Worm (Caenorhabditis elegans) whole organism, L4 larva: ENCODE measurements around the gene dars-2.
A peak's percentile ranks its signal among the peaks of the same experiment; 100 is the strongest.
"Not testable (repeated sequence)": the region's sequence is repeated elsewhere in the genome, so short reads cannot be mapped to it uniquely, and the experiment has no call there.

Experiments
- F37D6.2 ChIP-seq: sonication (generic microtip); optimal IDR thresholded peaks from 2 replicates; lab custom pipeline; 2016; ENCODE audit warnings: mild to moderate bottlenecking, missing genetic modification characterization, missing compliant biosample characterization
- R02D3.7 ChIP-seq: fragments of 150-350 bp; sonication (generic microtip); optimal IDR thresholded peaks from 3 replicates; lab custom pipeline; 2014; ENCODE audit warnings: missing biosample characterization, missing genetic modification characterization
- T20F7.1 ChIP-seq: fragments of 200-800 bp; sonication (Bioruptor generic); optimal IDR thresholded peaks from 2 replicates; lab custom pipeline; 2018; ENCODE audit warnings: mild to moderate bottlenecking, missing genetic modification characterization, missing compliant biosample characterization
- ZK337.2 ChIP-seq: fragments of 200-800 bp; sonication (Bioruptor generic); IDR thresholded peaks from 2 replicates; pipeline ENCODE4 v1.3.6; 2022; ENCODE audit warnings: missing genetic modification reagents, missing genetic modification characterization, missing compliant biosample characterization
- aly-2 ChIP-seq: sonication (generic microtip); optimal IDR thresholded peaks from 2 replicates; lab custom pipeline; 2018; ENCODE audit warnings: missing biosample characterization, missing genetic modification characterization
- arid-1 ChIP-seq: fragments of 200-800 bp; sonication (Bioruptor generic); conservative IDR thresholded peaks from 2 replicates; pipeline ENCODE4 v1.3.6; 2022; ENCODE audit warnings: missing genetic modification reagents, missing genetic modification characterization, missing compliant biosample characterization
- ceh-44 ChIP-seq: fragments of 200-800 bp; sonication (Bioruptor generic); IDR thresholded peaks from 2 replicates; pipeline ENCODE4 v1.3.6; 2022; ENCODE audit warnings: missing genetic modification reagents, missing genetic modification characterization, missing compliant biosample characterization
- ceh-62 ChIP-seq: sonication (generic microtip); optimal IDR thresholded peaks from 2 replicates; lab custom pipeline; 2017; ENCODE audit warnings: missing biosample characterization, missing genetic modification characterization
- ceh-82 ChIP-seq: sonication (generic microtip); optimal IDR thresholded peaks from 2 replicates; lab custom pipeline; 2017; ENCODE audit warnings: missing biosample characterization, missing genetic modification characterization
- ces-1 ChIP-seq: fragments of 150-350 bp; sonication (generic microtip); optimal IDR thresholded peaks from 4 replicates; lab custom pipeline; 2014; ENCODE audit warnings: missing biosample characterization, missing genetic modification reagents, missing genetic modification characterization
- daf-16 ChIP-seq, 3 experiments: sonication (generic microtip); optimal IDR thresholded peaks; 2 replicates each; lab custom pipeline; 2016 to 2017; ENCODE audit warnings: missing genetic modification characterization in 3 of 3, missing genetic modification reagents in 3 of 3, mild to moderate bottlenecking in 2 of 3, missing compliant biosample characterization in 2 of 3, missing biosample characterization in 1 of 3, moderate library complexity in 1 of 3
- dmd-8 ChIP-seq: fragments of 200-800 bp; sonication (Bioruptor generic); IDR thresholded peaks from 2 replicates; pipeline ENCODE4 v1.3.6; 2022; ENCODE audit warnings: missing genetic modification characterization, missing compliant biosample characterization
- dmd-9 ChIP-seq: fragments of 200-800 bp; sonication (Bioruptor generic); IDR thresholded peaks from 2 replicates; pipeline ENCODE4 v1.3.6; 2022; ENCODE audit warnings: missing genetic modification reagents, missing genetic modification characterization, missing compliant biosample characterization
- dve-1 ChIP-seq: sonication (generic microtip); optimal IDR thresholded peaks from 2 replicates; lab custom pipeline; 2017; ENCODE audit warnings: antibody characterized with exemption, mild to moderate bottlenecking, missing genetic modification characterization, missing compliant biosample characterization; ENCODE audit not compliant: insufficient read depth
- gei-8 ChIP-seq: fragments of 200-800 bp; sonication (Bioruptor generic); optimal IDR thresholded peaks from 2 replicates; lab custom pipeline; 2018; ENCODE audit warnings: mild to moderate bottlenecking, missing genetic modification characterization, missing compliant biosample characterization
- hif-1 ChIP-seq, 2 experiments: sonication (generic microtip); optimal IDR thresholded peaks; 2 replicates each; lab custom pipeline; 2016 to 2017; ENCODE audit warnings: missing compliant biosample characterization in 2 of 2, missing genetic modification characterization in 2 of 2, missing genetic modification reagents in 2 of 2, missing genotype in 2 of 2, mild to moderate bottlenecking in 1 of 2
- hlh-11 ChIP-seq: fragments of 200-800 bp; sonication (Bioruptor generic); optimal IDR thresholded peaks from 2 replicates; lab custom pipeline; 2018; ENCODE audit warnings: mild to moderate bottlenecking, missing genetic modification characterization, missing compliant biosample characterization
- hlh-30 ChIP-seq: sonication (generic microtip); optimal IDR thresholded peaks from 2 replicates; lab custom pipeline; 2017; ENCODE audit warnings: antibody characterized with exemption, mild to moderate bottlenecking, missing genetic modification characterization, missing compliant biosample characterization; ENCODE audit not compliant: insufficient read depth
- jun-1 ChIP-seq: fragments of 150-350 bp; optimal IDR thresholded peaks from 2 replicates; lab custom pipeline; 2014; ENCODE audit warnings: missing biosample characterization, missing genetic modification reagents, missing genetic modification characterization
- lim-7 ChIP-seq: fragments of 200-800 bp; sonication (Bioruptor generic); IDR thresholded peaks from 2 replicates; pipeline ENCODE4 v1.3.6; 2022; ENCODE audit warnings: missing genetic modification characterization, missing compliant biosample characterization
- lin-29 ChIP-seq: fragments of 200-800 bp; sonication (Bioruptor generic); IDR thresholded peaks from 2 replicates; pipeline ENCODE4 v1.3.6; 2022; ENCODE audit warnings: missing genetic modification reagents, missing genetic modification characterization, missing compliant biosample characterization
- lir-3 ChIP-seq: sonication (generic microtip); optimal IDR thresholded peaks from 2 replicates; lab custom pipeline; 2016; ENCODE audit warnings: mild to moderate bottlenecking, missing genetic modification characterization, missing compliant biosample characterization
- madf-9 ChIP-seq: fragments of 200-800 bp; sonication (Bioruptor generic); conservative IDR thresholded peaks from 2 replicates; pipeline ENCODE4 v1.3.6; 2022; ENCODE audit warnings: missing genetic modification reagents, missing genetic modification characterization, missing compliant biosample characterization
- mxl-3 ChIP-seq: fragments of 200-800 bp; sonication (Bioruptor generic); optimal IDR thresholded peaks from 2 replicates; lab custom pipeline; 2018; ENCODE audit warnings: mild to moderate bottlenecking, missing genetic modification characterization, missing compliant biosample characterization
- nhr-102 ChIP-seq: sonication (generic microtip); optimal IDR thresholded peaks from 2 replicates; lab custom pipeline; 2016; ENCODE audit warnings: mild to moderate bottlenecking, missing genetic modification characterization, moderate library complexity, missing compliant biosample characterization
- nhr-111 ChIP-seq: fragments of 200-800 bp; sonication (Bioruptor generic); optimal IDR thresholded peaks from 2 replicates; lab custom pipeline; 2018; ENCODE audit warnings: mild to moderate bottlenecking, missing genetic modification characterization, missing compliant biosample characterization
- nhr-28 ChIP-seq: fragments of 150-350 bp; optimal IDR thresholded peaks from 2 replicates; lab custom pipeline; 2014; ENCODE audit warnings: missing biosample characterization, missing genetic modification characterization
- nhr-6 ChIP-seq: fragments of 150-350 bp; optimal IDR thresholded peaks from 2 replicates; lab custom pipeline; 2014; ENCODE audit warnings: missing biosample characterization, missing genetic modification characterization
- nhr-77 ChIP-seq: fragments of 150-350 bp; optimal IDR thresholded peaks from 2 replicates; lab custom pipeline; 2014; ENCODE audit warnings: missing biosample characterization, missing genetic modification characterization
- php-3 ChIP-seq: fragments of 200-800 bp; sonication (Bioruptor generic); IDR thresholded peaks from 2 replicates; pipeline ENCODE4 v1.3.6; 2022; ENCODE audit warnings: missing genetic modification reagents, missing genetic modification characterization, missing compliant biosample characterization
- pqm-1 ChIP-seq: sonication (generic microtip); optimal IDR thresholded peaks from 2 replicates; lab custom pipeline; 2017; ENCODE audit warnings: missing biosample characterization, missing genetic modification characterization
- sdz-12 ChIP-seq: fragments of 200-800 bp; sonication (Bioruptor generic); optimal IDR thresholded peaks from 2 replicates; lab custom pipeline; 2018; ENCODE audit warnings: mild to moderate bottlenecking, missing genetic modification characterization, missing compliant biosample characterization
- skn-1 ChIP-seq: fragments of 150-350 bp; optimal IDR thresholded peaks from 2 replicates; lab custom pipeline; 2014; ENCODE audit warnings: missing biosample characterization, missing genetic modification characterization
- snpc-1.2 ChIP-seq: fragments of 200-800 bp; sonication (Bioruptor generic); IDR thresholded peaks from 2 replicates; pipeline ENCODE4 v1.3.6; 2022; ENCODE audit warnings: missing genetic modification reagents, missing genetic modification characterization, missing compliant biosample characterization
- snpc-4 ChIP-seq: fragments of 150-350 bp; optimal IDR thresholded peaks from 2 replicates; lab custom pipeline; 2014; ENCODE audit warnings: missing biosample characterization, missing genetic modification characterization
- tra-1 ChIP-seq: fragments of 200-800 bp; sonication (Bioruptor generic); IDR thresholded peaks from 2 replicates; pipeline ENCODE4 v1.3.6; 2022; ENCODE audit warnings: missing genetic modification reagents, missing genetic modification characterization, missing compliant biosample characterization
- unc-130 ChIP-seq: sonication (generic microtip); optimal IDR thresholded peaks from 2 replicates; lab custom pipeline; 2016; ENCODE audit warnings: missing genetic modification reagents, missing genetic modification characterization, missing compliant biosample characterization
- unc-62 ChIP-seq, 3 experiments: fragments of 150-350 bp in 1 of 3; sonication (generic microtip); optimal IDR thresholded peaks in 2 of 3; peaks in 1 of 3; 1 replicate in 1 of 3; 2 replicates in 2 of 3; lab custom pipeline; 2014 to 2017; ENCODE audit warnings: missing biosample characterization in 3 of 3, missing genetic modification characterization in 3 of 3, missing genetic modification reagents in 3 of 3, missing genotype in 1 of 3
- vab-7 ChIP-seq: fragments of 200-800 bp; sonication (Bioruptor generic); IDR thresholded peaks from 2 replicates; pipeline ENCODE4 v1.3.6; 2022; ENCODE audit warnings: missing genetic modification reagents, missing genetic modification characterization, missing compliant biosample characterization
- zag-1 ChIP-seq: fragments of 150-350 bp; optimal IDR thresholded peaks from 2 replicates; lab custom pipeline; 2014; ENCODE audit warnings: missing biosample characterization, missing genetic modification characterization
- zfp-2 ChIP-seq: sonication (generic microtip); optimal IDR thresholded peaks from 2 replicates; lab custom pipeline; 2016; ENCODE audit warnings: mild to moderate bottlenecking, missing genetic modification characterization, missing compliant biosample characterization
- zfp-3 ChIP-seq: fragments of 200-800 bp; sonication (Bioruptor generic); conservative IDR thresholded peaks from 2 replicates; pipeline ENCODE4 v1.3.6; 2022; ENCODE audit warnings: missing genetic modification reagents, missing genetic modification characterization, missing compliant biosample characterization
- ztf-7 ChIP-seq: fragments of 150-350 bp; optimal IDR thresholded peaks from 2 replicates; lab custom pipeline; 2014; ENCODE audit warnings: missing biosample characterization, missing genetic modification characterization

dars-2 gene

ce11 chrV:12013298-12013697 is 35.2 kb upstream of the dars-2 start, which contains the start of gene add-2 (continued):
- TF ChIP-seq snpc-1.2 (GFP tag; lab: Robert Waterston, UW) (no peak), vab-7 (GFP tag; lab: Robert Waterston, UW) (no peak), aly-2 (tag; lab: Kevin White, UChicago) (no peak), tra-1 (GFP tag; lab: Robert Waterston, UW) (no peak), nhr-77 (tag; lab: Kevin White, UChicago) (peak; percentile 31), F37D6.2 (no peak), php-3 (GFP tag; lab: Robert Waterston, UW) (peak; percentile 81), unc-62 (GFP tag; optimal IDR thresholded peaks at IDR 0.05 in 1 of 2; lab: Kevin White, UChicago) (peak in 1 of 2 experiments; percentile 6), unc-62 (tag; optimal IDR thresholded peaks at IDR 0.05; lab: Kevin White, UChicago) (no peak), lir-3 (tag; lab: Kevin White, UChicago) (no peak), ceh-62 (tag; lab: Kevin White, UChicago) (no peak), nhr-6 (tag; lab: Kevin White, UChicago) (no peak), daf-16 (GFP tag; optimal IDR thresholded peaks at IDR 0.05; lab: Kevin White, UChicago) (no peak), daf-16 (tag; optimal IDR thresholded peaks at IDR 0.05; lab: Kevin White, UChicago) (peak; percentile 87), zfp-3 (GFP tag; lab: Robert Waterston, UW) (no peak), dmd-8 (GFP tag; lab: Robert Waterston, UW) (no peak), arid-1 (GFP tag; lab: Robert Waterston, UW) (no peak), mxl-3 (GFP tag; lab: Kevin White, UChicago) (no peak), hif-1 (tag; optimal IDR thresholded peaks at IDR 0.05; lab: Kevin White, UChicago) (no peak)
- TF ChIP-seq, all 104 proteins: peak for 8

DNA sequence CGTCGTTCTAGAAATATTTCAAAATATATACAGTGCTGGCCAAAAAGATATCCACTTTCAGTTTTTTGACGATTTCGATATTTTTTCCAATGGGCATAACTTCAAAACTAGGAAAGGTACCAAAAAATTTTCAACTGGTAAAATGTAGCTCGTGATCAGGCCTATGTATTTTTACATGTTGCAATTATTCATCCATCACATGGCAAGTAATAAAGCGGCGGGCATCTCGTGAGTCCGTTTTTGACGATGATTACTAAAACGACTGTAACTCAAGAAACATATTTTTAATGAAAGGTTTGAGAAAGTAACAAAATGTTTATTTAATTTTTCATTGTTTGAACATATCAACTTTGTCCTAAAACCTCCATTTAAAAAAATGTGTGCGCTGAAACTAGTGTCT is 28.5 kb upstream of the dars-2 start, which contains the start of gene F10C2.3:
F10C2.3 (plus strand) TSS at position 301 of the 400 bp plus-strand sequence.
- not testable (repeated sequence) for TF ChIP-seq lim-7 (GFP tag; lab: Robert Waterston, UW); hif-1 (tag; optimal IDR thresholded peaks at IDR 0.05; lab: Kevin White, UChicago); ceh-82

DNA sequence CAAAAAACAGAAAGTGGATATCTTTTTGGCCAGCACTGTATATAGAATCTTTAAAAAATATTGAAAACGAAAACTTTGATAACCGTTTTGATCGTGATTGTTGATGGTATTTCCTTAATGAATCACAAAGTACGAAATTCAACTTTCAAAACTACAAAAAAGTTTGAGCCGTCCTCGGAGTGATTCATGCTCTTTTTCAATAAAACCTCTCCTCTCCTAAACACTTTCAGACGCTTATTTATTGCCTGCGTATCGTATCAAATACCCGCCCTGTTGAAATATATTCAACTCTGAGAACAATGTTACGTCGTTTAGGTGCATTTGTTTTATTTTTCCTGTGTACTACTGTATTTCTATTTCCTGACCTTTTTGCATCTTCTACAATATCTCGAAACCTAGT is 27.6 kb upstream of the dars-2 start:
- TF ChIP-seq madf-9 (GFP tag; lab: Robert Waterston, UW): no peak
- no peak for TF ChIP-seq daf-16 (GFP tag; optimal IDR thresholded peaks at IDR 0.05; lab: Kevin White, UChicago)
- peak; percentile 51 for TF ChIP-seq daf-16 (tag; optimal IDR thresholded peaks at IDR 0.05; lab: Kevin White, UChicago)
- TF ChIP-seq lin-29 (GFP tag; lab: Robert Waterston, UW): no peak
- TF ChIP-seq gei-8: no peak
- TF ChIP-seq sdz-12 (GFP tag; lab: Kevin White, UChicago): no peak
- TF ChIP-seq snpc-4 (tag; lab: Kevin White, UChicago): no peak
- TF ChIP-seq ceh-44 (GFP tag; lab: Robert Waterston, UW): no peak
- peak; percentile 29 for TF ChIP-seq nhr-6 (tag; lab: Kevin White, UChicago)
- no peak for TF ChIP-seq nhr-102 (tag; lab: Kevin White, UChicago)
- no peak for TF ChIP-seq T20F7.1 (GFP tag; lab: Kevin White, UChicago)
- TF ChIP-seq ces-1 (GFP tag; lab: Kevin White, UChicago): no peak
- no peak for TF ChIP-seq ZK337.2 (GFP tag; lab: Robert Waterston, UW)
- no peak for TF ChIP-seq dmd-8 (GFP tag; lab: Robert Waterston, UW)
- no peak for TF ChIP-seq hif-1 (tag; optimal IDR thresholded peaks at IDR 0.05; lab: Kevin White, UChicago)
- peak; percentile 42 for TF ChIP-seq dve-1 (tag; lab: Kevin White, UChicago)
- no peak for TF ChIP-seq nhr-111 (GFP tag; lab: Kevin White, UChicago)
- no peak for TF ChIP-seq unc-130 (GFP tag; lab: Kevin White, UChicago)
- TF ChIP-seq dmd-9 (GFP tag; lab: Robert Waterston, UW): no peak
- TF ChIP-seq zfp-2 (tag; lab: Kevin White, UChicago): no peak
- peak; percentile 67 for TF ChIP-seq nhr-28 (tag; lab: Kevin White, UChicago)
- TF ChIP-seq hlh-30 (tag; lab: Kevin White, UChicago): no peak
- TF ChIP-seq mxl-3 (GFP tag; lab: Kevin White, UChicago): no peak
- no peak for TF ChIP-seq R02D3.7
- TF ChIP-seq hlh-11 (tag; lab: Kevin White, UChicago): no peak
- no peak for TF ChIP-seq ztf-7 (tag; lab: Kevin White, UChicago)
- TF ChIP-seq pqm-1: peak; percentile 69
- TF ChIP-seq zag-1 (tag; lab: Kevin White, UChicago): no peak
- no peak for TF ChIP-seq vab-7 (GFP tag; lab: Robert Waterston, UW)
- no peak for TF ChIP-seq skn-1 (tag; lab: Kevin White, UChicago)
- TF ChIP-seq jun-1: no peak
